Fruit fly (Drosophila melanogaster) whole organism, embryonic: ENCODE data around the gene Lsd-1.

Experiments
- Abd-B ChIP-seq: fragments of 200-800 bp; sonication (Bioruptor generic); optimal IDR thresholded peaks from 2 replicates; lab custom pipeline; 2018; ENCODE audit warnings: missing biosample characterization, mild to moderate bottlenecking, missing genetic modification characterization, moderate library complexity
- C15 ChIP-seq: fragments of 200-800 bp; sonication (Bioruptor generic); IDR thresholded peaks from 3 replicates; pipeline ENCODE4 v1.3.6; 2022; ENCODE audit warnings: missing biosample characterization, missing genetic modification characterization
- CG10431 ChIP-seq: fragments of 200-800 bp; sonication (Bioruptor generic); optimal IDR thresholded peaks from 3 replicates; lab custom pipeline; 2018; ENCODE audit warnings: missing biosample characterization, mild to moderate bottlenecking, missing genetic modification characterization
- CG10565 ChIP-seq: fragments of 200-800 bp; sonication (Bioruptor generic); optimal IDR thresholded peaks from 3 replicates; lab custom pipeline; 2016; ENCODE audit warnings: missing biosample characterization, mild to moderate bottlenecking, missing genetic modification characterization
- CG10654 ChIP-seq: fragments of 200-800 bp; sonication (Bioruptor generic); optimal IDR thresholded peaks from 2 replicates; lab custom pipeline; 2016; ENCODE audit warnings: missing biosample characterization, missing genetic modification characterization
- CG11560 ChIP-seq: fragments of 200-800 bp; sonication (Bioruptor generic); IDR thresholded peaks from 3 replicates; pipeline ENCODE4 v1.3.6; 2022; ENCODE audit warnings: missing biosample characterization, missing genetic modification characterization
- CG13424 ChIP-seq: fragments of 200-800 bp; sonication (Bioruptor generic); optimal IDR thresholded peaks from 2 replicates; lab custom pipeline; 2019; ENCODE audit warnings: missing biosample characterization, mild to moderate bottlenecking, missing genetic modification characterization, moderate library complexity
- CG15514 ChIP-seq: fragments of 200-800 bp; sonication (Bioruptor generic); optimal IDR thresholded peaks from 3 replicates; lab custom pipeline; 2017; ENCODE audit warnings: missing biosample characterization, missing genetic modification characterization, mild to moderate bottlenecking, moderate library complexity, missing genetic modification reagents
- CG1602 ChIP-seq: fragments of 200-800 bp; sonication (Bioruptor generic); optimal IDR thresholded peaks from 3 replicates; lab custom pipeline; 2016; ENCODE audit warnings: missing biosample characterization, missing genetic modification characterization
- CG17612 ChIP-seq: fragments of 200-800 bp; sonication (Bioruptor generic); IDR thresholded peaks from 2 replicates; pipeline ENCODE4 v1.3.6; 2022; ENCODE audit warnings: missing biosample characterization, missing genetic modification characterization
- CG17802 ChIP-seq: fragments of 200-800 bp; sonication (Bioruptor generic); optimal IDR thresholded peaks from 2 replicates; lab custom pipeline; 2018; ENCODE audit warnings: missing biosample characterization, mild to moderate bottlenecking, missing genetic modification characterization, moderate library complexity
- CG1832 ChIP-seq: fragments of 200-800 bp; sonication (Bioruptor generic); optimal IDR thresholded peaks from 2 replicates; lab custom pipeline; 2017; ENCODE audit warnings: missing biosample characterization, mild to moderate bottlenecking, missing genetic modification characterization, inconsistent platforms
- CG2116 ChIP-seq: fragments of 200-800 bp; sonication (Bioruptor generic); optimal IDR thresholded peaks from 3 replicates; lab custom pipeline; 2018; ENCODE audit warnings: missing biosample characterization, mild to moderate bottlenecking, missing genetic modification characterization
- CG31388 ChIP-seq: fragments of 200-800 bp; sonication (Bioruptor generic); optimal IDR thresholded peaks from 2 replicates; lab custom pipeline; 2016; ENCODE audit warnings: missing biosample characterization, missing genetic modification characterization
- CG3726 ChIP-seq: fragments of 200-800 bp; sonication (Bioruptor generic); IDR thresholded peaks from 3 replicates; pipeline ENCODE4, ENCODE4 v1.3.6; 2022; ENCODE audit warnings: missing biosample characterization, missing genetic modification characterization
- CG5245 ChIP-seq: fragments of 200-800 bp; sonication (Bioruptor generic); optimal IDR thresholded peaks from 3 replicates; lab custom pipeline; 2016; ENCODE audit warnings: missing biosample characterization, missing genetic modification characterization
- CG5953 ChIP-seq: fragments of 200-800 bp; sonication (Bioruptor generic); IDR thresholded peaks from 2 replicates; pipeline ENCODE4 v1.3.6; 2022; ENCODE audit warnings: missing biosample characterization, missing genetic modification characterization
- CG6683 ChIP-seq: fragments of 200-800 bp; sonication (Bioruptor generic); optimal IDR thresholded peaks from 2 replicates; lab custom pipeline; 2017; ENCODE audit warnings: missing biosample characterization, mild to moderate bottlenecking, missing genetic modification characterization, missing genetic modification reagents
- CG7745 ChIP-seq: fragments of 200-800 bp; sonication (Bioruptor generic); optimal IDR thresholded peaks from 2 replicates; lab custom pipeline; 2018; ENCODE audit warnings: missing biosample characterization, mild to moderate bottlenecking, missing genetic modification characterization, moderate library complexity
- CG9215 ChIP-seq: fragments of 200-800 bp; sonication (Bioruptor generic); IDR thresholded peaks from 2 replicates; pipeline ENCODE4 v1.3.6; 2022; ENCODE audit warnings: missing biosample characterization, missing genetic modification characterization
- Dip2 ChIP-seq: fragments of 200-800 bp; sonication (Bioruptor generic); IDR thresholded peaks from 2 replicates; pipeline ENCODE4 v1.3.6; 2022; ENCODE audit warnings: missing biosample characterization, missing genetic modification characterization
- Drgx ChIP-seq: fragments of 200-800 bp; sonication (Bioruptor generic); IDR thresholded peaks from 2 replicates; pipeline ENCODE4 v1.3.6; 2022; ENCODE audit warnings: missing biosample characterization, missing genetic modification characterization
- Fer1 ChIP-seq: fragments of 200-800 bp; sonication (Bioruptor generic); optimal IDR thresholded peaks from 2 replicates; lab custom pipeline; 2017; ENCODE audit warnings: missing biosample characterization, mild to moderate bottlenecking, missing genetic modification characterization
- Fer3 ChIP-seq: fragments of 200-800 bp; sonication (Bioruptor generic); optimal IDR thresholded peaks from 2 replicates; lab custom pipeline; 2018; ENCODE audit warnings: missing biosample characterization, mild to moderate bottlenecking, missing genetic modification characterization, moderate library complexity
- H2.0 ChIP-seq: fragments of 200-800 bp; sonication (Bioruptor generic); IDR thresholded peaks from 2 replicates; pipeline ENCODE4 v1.3.6; 2022; ENCODE audit warnings: missing biosample characterization, missing genetic modification characterization
- HmgZ ChIP-seq: fragments of 200-800 bp; sonication (Bioruptor generic); optimal IDR thresholded peaks from 2 replicates; lab custom pipeline; 2018; ENCODE audit warnings: missing biosample characterization, mild to moderate bottlenecking, missing genetic modification characterization
- Jarid2 ChIP-seq: fragments of 200-800 bp; sonication (Bioruptor generic); optimal IDR thresholded peaks from 3 replicates; lab custom pipeline; 2017; ENCODE audit warnings: mild to moderate bottlenecking, missing biosample characterization, missing genetic modification reagents, missing genetic modification characterization
- Neu2 ChIP-seq: fragments of 200-800 bp; sonication (Bioruptor generic); optimal IDR thresholded peaks from 3 replicates; lab custom pipeline; 2016; ENCODE audit warnings: missing biosample characterization, missing genetic modification characterization, borderline replicate concordance
- Nf-YA ChIP-seq: fragments of 200-800 bp; sonication (Bioruptor generic); IDR thresholded peaks from 2 replicates; pipeline ENCODE4 v1.3.6; 2022; ENCODE audit warnings: missing biosample characterization, missing genetic modification characterization
- Usf ChIP-seq: fragments of 200-800 bp; sonication (Bioruptor generic); optimal IDR thresholded peaks from 2 replicates; lab custom pipeline; 2017; ENCODE audit warnings: missing genotype, missing biosample characterization, missing genetic modification characterization
- ara ChIP-seq: fragments of 200-800 bp; sonication (Bioruptor generic); IDR thresholded peaks from 2 replicates; pipeline ENCODE4 v1.3.6; 2022; ENCODE audit warnings: missing biosample characterization, missing genetic modification characterization
- btn ChIP-seq: fragments of 200-800 bp; sonication (Bioruptor generic); optimal IDR thresholded peaks from 2 replicates; lab custom pipeline; 2016; ENCODE audit warnings: missing biosample characterization, missing genetic modification characterization
- chinmo ChIP-seq: fragments of 200-800 bp; sonication (Bioruptor generic); IDR thresholded peaks from 4 replicates; pipeline ENCODE4 v1.3.6; 2022; ENCODE audit warnings: missing biosample characterization, missing genetic modification characterization; ENCODE audit not compliant: partially characterized antibody
- chn ChIP-seq: fragments of 200-800 bp; sonication (Bioruptor generic); optimal IDR thresholded peaks from 2 replicates; lab custom pipeline; 2016; ENCODE audit warnings: missing biosample characterization, missing genetic modification characterization
- croc ChIP-seq: fragments of 200-800 bp; sonication (Bioruptor generic); conservative IDR thresholded peaks from 3 replicates; pipeline ENCODE4 v1.3.6; 2022; ENCODE audit warnings: missing biosample characterization, missing genetic modification characterization
- emc ChIP-seq: fragments of 200-800 bp; sonication (Bioruptor generic); optimal IDR thresholded peaks from 2 replicates; lab custom pipeline; 2016; ENCODE audit warnings: missing biosample characterization, missing genetic modification characterization
- eve ChIP-seq, 2 experiments: fragments of >200 bp; optimal IDR thresholded peaks; 2 replicates each; lab custom pipeline; 2017; ENCODE audit warnings: missing biosample characterization in 2 of 2, missing genetic modification characterization in 2 of 2
- fd96Cb ChIP-seq: fragments of 200-800 bp; sonication (Bioruptor generic); optimal IDR thresholded peaks from 2 replicates; lab custom pipeline; 2018; ENCODE audit warnings: missing biosample characterization, mild to moderate bottlenecking, missing genetic modification characterization, moderate library complexity
- gsb ChIP-seq: fragments of 200-800 bp; sonication (Bioruptor generic); IDR thresholded peaks from 2 replicates; pipeline ENCODE4 v1.3.6; 2022; ENCODE audit warnings: missing biosample characterization, missing genetic modification characterization
- gt ChIP-seq: fragments of 200-800 bp; sonication (Bioruptor generic); IDR thresholded peaks from 2 replicates; pipeline ENCODE4 v1.3.6; 2022; ENCODE audit warnings: missing biosample characterization, missing genetic modification characterization
- ham ChIP-seq: fragments of 200-800 bp; sonication (Bioruptor generic); IDR thresholded peaks from 2 replicates; pipeline ENCODE4 v1.3.6; 2022; ENCODE audit warnings: missing biosample characterization, missing genetic modification characterization
- hb ChIP-seq: fragments of 200-800 bp; sonication (Bioruptor generic); IDR thresholded peaks from 3 replicates; pipeline ENCODE4 v1.3.6; 2022; ENCODE audit warnings: missing biosample characterization, missing genetic modification characterization; ENCODE audit not compliant: partially characterized antibody
- kni ChIP-seq: fragments of 200-800 bp; sonication (Bioruptor generic); optimal IDR thresholded peaks from 3 replicates; lab custom pipeline; 2017; ENCODE audit warnings: mild to moderate bottlenecking, missing biosample characterization, missing genetic modification reagents, missing genetic modification characterization
- pho ChIP-seq: fragments of 200-800 bp; sonication (Bioruptor generic); optimal IDR thresholded peaks from 2 replicates; lab custom pipeline; 2016; ENCODE audit warnings: missing biosample characterization, missing genetic modification characterization
- pzg ChIP-seq: fragments of 200-800 bp; sonication (Bioruptor generic); optimal IDR thresholded peaks from 3 replicates; lab custom pipeline; 2018; ENCODE audit warnings: missing biosample characterization, mild to moderate bottlenecking, missing genetic modification characterization, moderate library complexity
- repo ChIP-seq: fragments of 200-800 bp; sonication (Bioruptor generic); optimal IDR thresholded peaks from 2 replicates; lab custom pipeline; 2016; ENCODE audit warnings: missing biosample characterization, missing genetic modification characterization
- sc ChIP-seq, 3 experiments: fragments of >200 bp in 2 of 3; fragments of 200-800 bp in 1 of 3; sonication (Bioruptor generic) in 1 of 3; optimal IDR thresholded peaks; 2 replicates in 2 of 3; 3 replicates in 1 of 3; lab custom pipeline; 2017; ENCODE audit warnings: mild to moderate bottlenecking in 1 of 3, missing biosample characterization in 1 of 3, missing genetic modification characterization in 1 of 3, missing genetic modification reagents in 1 of 3
- ssp ChIP-seq: fragments of 200-800 bp; sonication (Bioruptor generic); IDR thresholded peaks from 2 replicates; pipeline ENCODE4 v1.3.6; 2022; ENCODE audit warnings: missing biosample characterization, missing genetic modification characterization
- ttk ChIP-seq: fragments of 200-800 bp; sonication (Bioruptor generic); IDR thresholded peaks from 2 replicates; pipeline ENCODE4 v2.1.2; 2022; ENCODE audit warnings: missing biosample characterization, missing genetic modification characterization
- usp ChIP-seq: fragments of >200 bp; optimal IDR thresholded peaks from 2 replicates; lab custom pipeline; 2017; ENCODE audit warnings: missing biosample characterization, missing genetic modification characterization
- z ChIP-seq: fragments of 200-800 bp; sonication (Bioruptor generic); IDR thresholded peaks from 3 replicates; pipeline ENCODE4 v1.3.6; 2022; ENCODE audit warnings: missing biosample characterization, missing genetic modification characterization

The Lsd-1 gene

DNA sequence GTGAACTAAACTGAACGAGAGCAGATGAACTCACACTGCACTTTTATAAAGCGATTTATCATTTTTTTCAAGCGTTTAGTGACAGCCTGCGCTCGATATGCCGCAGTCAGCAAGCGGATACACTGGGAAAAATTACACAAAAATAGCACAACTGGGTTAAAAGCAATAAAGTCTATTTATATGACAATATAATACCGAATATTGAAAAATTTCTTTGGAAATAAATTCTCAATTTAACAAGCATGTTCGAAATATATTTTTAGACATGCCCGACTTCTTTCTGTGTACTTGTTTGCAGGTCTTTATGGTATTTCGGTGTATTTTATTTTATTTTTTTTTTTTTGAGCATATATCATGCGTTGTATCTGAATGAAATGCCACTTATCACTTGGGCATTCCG lies 49.8 kb upstream of the Lsd-1 start (continued):
- TF ChIP-seq ara (GFP tag; lab: Robert Waterston, UW) (peak; percentile 75), H2.0 (GFP tag; lab: Robert Waterston, UW) (peak; percentile 57), ssp (GFP tag; lab: Robert Waterston, UW) (0 out of 2 replicates have a peak, but pooled peaks have one; percentile 24), Jarid2 (GFP tag; lab: Kevin White, UChicago) (no peak), Nf-YA (GFP tag; lab: Robert Waterston, UW) (peak; percentile 36; the same call in 1 of the 2 replicates), CG15514 (GFP tag; lab: Kevin White, UChicago) (peak; percentile 2), CG3726 (GFP tag; lab: Robert Waterston, UW) (no peak), CG17612 (no peak), kni (GFP tag; lab: Kevin White, UChicago) (no peak), CG11560 (no peak), CG5245 (GFP tag; lab: Kevin White, UChicago) (peak; percentile 59), Drgx (GFP tag; lab: Robert Waterston, UW) (peak; percentile 46), Usf (GFP tag; lab: Kevin White, UChicago) (no peak), gsb (GFP tag; lab: Robert Waterston, UW) (no peak), ham (no peak), z (GFP tag; lab: Robert Waterston, UW) (no peak), CG6683 (no peak), croc (no peak; the same call in 2 of the 3 replicates), CG7745 (tag; lab: Kevin White, UChicago) (no peak), CG17802 (tag; lab: Kevin White, UChicago) (peak; percentile 8), btn (peak; percentile 26), CG1832 (GFP tag; lab: Kevin White, UChicago) (no peak), chn (peak; percentile 56), CG2116 (GFP tag; lab: Kevin White, UChicago) (no peak), CG9215 (GFP tag; lab: Robert Waterston, UW) (peak; percentile 20; the same call in 1 of the 2 replicates), repo (no peak), CG10431 (GFP tag; lab: Kevin White, UChicago) (no peak), CG10654 (GFP tag; lab: Kevin White, UChicago) (peak; percentile 56), CG5953 (GFP tag; lab: Robert Waterston, UW) (peak; percentile 34; the same call in 1 of the 2 replicates), CG13424 (tag; lab: Kevin White, UChicago) (peak; percentile 66), sc (optimal IDR thresholded peaks at IDR 0.05; lab: Kevin White, UChicago) (no peak), sc (GFP tag; optimal IDR thresholded peaks at IDR 0.05; lab: Kevin White, UChicago) (peak; percentile 56), CG1602 (GFP tag; lab: Kevin White, UChicago) (peak; percentile 64), fd96Cb (peak; percentile 72), HmgZ (no peak), Abd-B (GFP tag; lab: Kevin White, UChicago) (peak; percentile 70), Neu2 (GFP tag; lab: Kevin White, UChicago) (no peak), hb (GFP tag; lab: Robert Waterston, UW) (no peak), ttk (peak; percentile 70), emc (no peak), pzg (GFP tag; lab: Kevin White, UChicago) (no peak), Fer3 (tag; lab: Kevin White, UChicago) (peak; percentile 50), C15 (GFP tag; lab: Robert Waterston, UW) (no peak), pho (GFP tag; lab: Kevin White, UChicago) (no peak), usp (GFP tag; lab: Kevin White, UChicago) (no peak), CG31388 (GFP tag; lab: Kevin White, UChicago) (peak; percentile 64), Dip2 (GFP tag; lab: Robert Waterston, UW) (no peak), Fer1 (GFP tag; lab: Kevin White, UChicago) (no peak), CG10565 (GFP tag; lab: Kevin White, UChicago) (no peak), chinmo (GFP tag; lab: Robert Waterston, UW) (no peak), gt (0 out of 2 replicates have a peak, but pooled peaks have one; percentile 21), eve (GFP tag; optimal IDR thresholded peaks at IDR 0.05; lab: Kevin White, UChicago) (peak in 1 of 2 experiments; percentile 64)
